Worm (Caenorhabditis elegans) whole organism, L4 larva: ENCODE results near the gene apc-2.

Experiments
- ama-1 ChIP-seq: fragments of 150-350 bp; optimal IDR thresholded peaks from 2 replicates; lab custom pipeline; 2014; ENCODE audit warnings: inconsistent platforms, mixed read lengths
- ceh-82 ChIP-seq: sonication (generic microtip); optimal IDR thresholded peaks from 2 replicates; lab custom pipeline; 2017; ENCODE audit warnings: missing biosample characterization, missing genetic modification characterization
- lin-39 ChIP-seq: fragments of 150-350 bp; optimal IDR thresholded peaks from 2 replicates; lab custom pipeline; 2014; ENCODE audit warnings: missing biosample characterization, missing genetic modification reagents, missing genetic modification characterization
- nhr-28 ChIP-seq: fragments of 150-350 bp; optimal IDR thresholded peaks from 2 replicates; lab custom pipeline; 2014; ENCODE audit warnings: missing biosample characterization, missing genetic modification characterization
- nhr-77 ChIP-seq: fragments of 150-350 bp; optimal IDR thresholded peaks from 2 replicates; lab custom pipeline; 2014; ENCODE audit warnings: missing biosample characterization, missing genetic modification characterization

DNA sequence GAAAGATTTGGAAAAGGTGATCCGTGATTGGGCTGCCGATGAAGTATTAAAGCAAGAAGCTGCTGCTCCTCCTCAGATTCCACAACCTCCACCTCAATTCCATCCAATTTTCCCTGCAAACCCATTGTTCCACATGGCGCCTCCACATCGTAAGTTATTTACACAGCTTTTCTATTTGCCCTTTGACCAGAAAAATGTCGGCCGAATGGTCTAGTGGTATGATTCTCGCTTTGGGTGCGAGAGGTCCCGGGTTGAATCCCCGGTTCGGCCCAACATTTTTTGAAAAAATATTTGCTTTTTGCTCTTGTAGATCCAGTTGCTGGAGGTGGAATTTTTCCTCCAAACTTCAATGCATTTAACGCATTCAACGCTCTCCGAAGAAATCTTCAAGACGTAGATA is 11.2 kb upstream of the apc-2 start:
- no peak for TF ChIP-seq ama-1 (lab: Kevin White, UChicago)
- no peak for TF ChIP-seq ceh-82
- TF ChIP-seq nhr-28 (tag; lab: Kevin White, UChicago): no peak
- TF ChIP-seq lin-39 (tag; lab: Kevin White, UChicago): no peak
- no peak for TF ChIP-seq nhr-77 (tag; lab: Kevin White, UChicago)
